Fruit fly (Drosophila melanogaster) whole organism, adult: Measurements from ENCODE around the gene CG11828.

Experiments used
- Crg-1 ChIP-seq: fragments of 200-800 bp; sonication (Bioruptor generic); optimal IDR thresholded peaks from 2 replicates; lab custom pipeline; 2016; ENCODE audit warnings: missing biosample characterization, missing genetic modification characterization
- bab1 ChIP-seq: fragments of 200-800 bp; sonication (Bioruptor generic); optimal IDR thresholded peaks from 3 replicates; lab custom pipeline; 2019; ENCODE audit warnings: missing biosample characterization, mild to moderate bottlenecking, missing genetic modification characterization, moderate library complexity
- cnc ChIP-seq, 2 experiments: fragments of >200 bp; optimal IDR thresholded peaks; 2 replicates each; lab custom pipeline; 2017
- kay ChIP-seq: fragments of 200-800 bp; sonication (Bioruptor generic); peaks from one replicate; lab custom pipeline; 2016; ENCODE audit warnings: missing biosample characterization, missing genetic modification characterization, borderline replicate concordance
- ovo ChIP-seq: fragments of 200-800 bp; sonication (Bioruptor generic); optimal IDR thresholded peaks from 2 replicates; lab custom pipeline; 2016; ENCODE audit warnings: missing biosample characterization, missing genetic modification characterization
- tj ChIP-seq: fragments of 200-800 bp; sonication (Bioruptor generic); optimal IDR thresholded peaks from 3 replicates; lab custom pipeline; 2017; ENCODE audit warnings: missing biosample characterization, mild to moderate bottlenecking, missing genetic modification characterization, moderate library complexity

DNA sequence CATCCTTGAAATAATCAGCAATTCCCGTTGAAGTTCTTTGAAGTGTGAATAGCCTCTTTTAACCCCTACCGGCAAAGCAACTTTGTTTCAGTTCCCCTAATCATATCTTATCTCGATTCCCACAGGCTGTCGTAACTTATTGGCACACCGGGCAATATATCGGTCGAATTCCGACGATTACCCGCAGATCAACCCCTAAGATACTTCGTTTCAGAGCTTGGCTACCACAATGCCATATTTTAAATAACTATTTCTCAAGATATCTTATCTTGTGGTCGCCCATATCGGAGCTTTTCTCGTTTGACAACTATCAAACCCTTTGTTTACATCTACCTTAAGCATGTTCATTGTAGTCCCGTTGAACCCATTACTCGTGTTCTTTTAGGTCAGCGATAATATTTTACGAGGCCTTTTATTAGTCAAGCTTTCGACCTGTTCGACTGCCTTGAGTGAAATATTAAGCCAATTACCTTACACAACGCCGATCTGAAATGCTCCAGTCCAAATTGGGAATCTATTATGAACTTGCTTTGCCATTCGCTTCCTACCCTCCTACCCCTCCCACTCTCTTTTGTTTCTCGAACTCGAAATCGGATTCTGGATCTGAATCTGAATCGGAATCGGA lies 23.8 kb upstream of the CG11828 start:
- TF ChIP-seq tj (GFP tag; lab: Kevin White, UChicago), result no peak
- no peak for TF ChIP-seq ovo (GFP tag; lab: Kevin White, UChicago)
- no peak for TF ChIP-seq kay (GFP tag; lab: Kevin White, UChicago)
- no peak for TF ChIP-seq bab1 (GFP tag; lab: Kevin White, UChicago)
- TF ChIP-seq cnc (optimal IDR thresholded peaks at IDR 0.05; lab: Kevin White, UChicago), result no peak
- TF ChIP-seq Crg-1 (GFP tag; lab: Kevin White, UChicago), result no peak
